Fruit fly (Drosophila melanogaster) whole organism, adult: ENCODE results near the gene Pburs.

Experiments used
- CG11617 ChIP-seq: fragments of 200-800 bp; sonication (Bioruptor generic); optimal IDR thresholded peaks from 2 replicates; lab custom pipeline; 2017; ENCODE audit warnings: mild to moderate bottlenecking, missing biosample characterization, missing genetic modification reagents, missing genetic modification characterization
- CG12768 ChIP-seq: fragments of 200-800 bp; sonication (Bioruptor generic); optimal IDR thresholded peaks from 2 replicates; lab custom pipeline; 2017; ENCODE audit warnings: missing biosample characterization, missing genetic modification characterization, mild to moderate bottlenecking, moderate library complexity, missing genetic modification reagents
- CG14711 ChIP-seq: fragments of 200-800 bp; sonication (Bioruptor generic); optimal IDR thresholded peaks from 2 replicates; lab custom pipeline; 2018; ENCODE audit warnings: missing biosample characterization, mild to moderate bottlenecking, missing genetic modification characterization, moderate library complexity
- CG1620 ChIP-seq: fragments of 200-800 bp; sonication (Bioruptor generic); optimal IDR thresholded peaks from 2 replicates; lab custom pipeline; 2016; ENCODE audit warnings: missing biosample characterization, missing genetic modification characterization
- CG33017 ChIP-seq: fragments of 200-800 bp; sonication (Bioruptor generic); optimal IDR thresholded peaks from 2 replicates; lab custom pipeline; 2018; ENCODE audit warnings: missing biosample characterization, mild to moderate bottlenecking, missing genetic modification characterization, moderate library complexity
- CG5204 ChIP-seq: fragments of 200-800 bp; sonication (Bioruptor generic); optimal IDR thresholded peaks from 2 replicates; lab custom pipeline; 2016; ENCODE audit warnings: missing biosample characterization, missing genetic modification characterization
- CG7045 ChIP-seq: fragments of 200-800 bp; sonication (Bioruptor generic); optimal IDR thresholded peaks from 2 replicates; lab custom pipeline; 2017; ENCODE audit warnings: missing biosample characterization, mild to moderate bottlenecking, missing genetic modification characterization
- CG7101 ChIP-seq: fragments of 200-800 bp; sonication (Bioruptor generic); optimal IDR thresholded peaks from 2 replicates; lab custom pipeline; 2018; ENCODE audit warnings: missing biosample characterization, mild to moderate bottlenecking, missing genetic modification characterization, moderate library complexity
- Clk ChIP-seq: fragments of 200-800 bp; sonication (Bioruptor generic); optimal IDR thresholded peaks from 2 replicates; lab custom pipeline; 2017; ENCODE audit warnings: missing biosample characterization, missing genetic modification characterization
- Crg-1 ChIP-seq: fragments of 200-800 bp; sonication (Bioruptor generic); optimal IDR thresholded peaks from 2 replicates; lab custom pipeline; 2016; ENCODE audit warnings: missing biosample characterization, missing genetic modification characterization
- Hr96 ChIP-seq: fragments of 200-800 bp; sonication (Bioruptor generic); optimal IDR thresholded peaks from 2 replicates; lab custom pipeline; 2016; ENCODE audit warnings: missing biosample characterization, missing genetic modification characterization
- Mnt ChIP-seq: fragments of 200-800 bp; sonication (Bioruptor generic); optimal IDR thresholded peaks from 2 replicates; lab custom pipeline; 2016; ENCODE audit warnings: missing biosample characterization, mild to moderate bottlenecking, missing genetic modification characterization
- bab1 ChIP-seq: fragments of 200-800 bp; sonication (Bioruptor generic); optimal IDR thresholded peaks from 3 replicates; lab custom pipeline; 2019; ENCODE audit warnings: missing biosample characterization, mild to moderate bottlenecking, missing genetic modification characterization, moderate library complexity
- cic ChIP-seq: fragments of 200-800 bp; sonication (Bioruptor generic); optimal IDR thresholded peaks from 2 replicates; lab custom pipeline; 2017; ENCODE audit warnings: missing biosample characterization, mild to moderate bottlenecking, missing genetic modification characterization, moderate library complexity
- cnc ChIP-seq, 2 experiments: fragments of >200 bp; optimal IDR thresholded peaks; 2 replicates each; lab custom pipeline; 2017
- kay ChIP-seq: fragments of 200-800 bp; sonication (Bioruptor generic); peaks from one replicate; lab custom pipeline; 2016; ENCODE audit warnings: missing biosample characterization, missing genetic modification characterization, borderline replicate concordance
- ovo ChIP-seq: fragments of 200-800 bp; sonication (Bioruptor generic); optimal IDR thresholded peaks from 2 replicates; lab custom pipeline; 2016; ENCODE audit warnings: missing biosample characterization, missing genetic modification characterization
- pad ChIP-seq: fragments of 200-800 bp; sonication (Bioruptor generic); optimal IDR thresholded peaks from 3 replicates; lab custom pipeline; 2017; ENCODE audit warnings: missing biosample characterization, missing genetic modification characterization, mild to moderate bottlenecking, moderate library complexity, missing genetic modification reagents
- tj ChIP-seq: fragments of 200-800 bp; sonication (Bioruptor generic); optimal IDR thresholded peaks from 3 replicates; lab custom pipeline; 2017; ENCODE audit warnings: missing biosample characterization, mild to moderate bottlenecking, missing genetic modification characterization, moderate library complexity
- toe ChIP-seq: fragments of 200-800 bp; sonication (Bioruptor generic); optimal IDR thresholded peaks from 2 replicates; lab custom pipeline; 2016; ENCODE audit warnings: missing biosample characterization, missing genetic modification characterization

Gene Pburs

dm6 chr2L:14417231-14417630 is at the start of gene Pburs:
Gene Pburs, minus strand, starts transcription at chr2L:14417331.
- TF ChIP-seq cic (GFP tag; lab: Kevin White, UChicago), result no peak

dm6 chr2L:14464974-14465373 is 47.8 kb upstream of the Pburs start:
- TF ChIP-seq CG7101 (no peak), cnc (optimal IDR thresholded peaks at IDR 0.05; lab: Kevin White, UChicago) (no peak), Clk (GFP tag; lab: Kevin White, UChicago) (no peak), kay (GFP tag; lab: Kevin White, UChicago) (no peak), Mnt (GFP tag; lab: Kevin White, UChicago) (no peak), CG33017 (tag; lab: Kevin White, UChicago) (no peak)

dm6 chr2L:14464328-14464727 is 47.2 kb upstream of the Pburs start:
- TF ChIP-seq toe (GFP tag; lab: Kevin White, UChicago), result no peak
- no peak for TF ChIP-seq ovo (GFP tag; lab: Kevin White, UChicago)
- TF ChIP-seq Mnt (GFP tag; lab: Kevin White, UChicago), result no peak
- TF ChIP-seq Clk (GFP tag; lab: Kevin White, UChicago), result no peak
- TF ChIP-seq CG14711 (tag; lab: Kevin White, UChicago), result no peak
- TF ChIP-seq bab1 (GFP tag; lab: Kevin White, UChicago), result no peak
- TF ChIP-seq Crg-1 (GFP tag; lab: Kevin White, UChicago), result no peak
- TF ChIP-seq Hr96, result no peak
- no peak for TF ChIP-seq CG11617
- no peak for TF ChIP-seq cnc (optimal IDR thresholded peaks at IDR 0.05; lab: Kevin White, UChicago)

- TF ChIP-seq ovo (GFP tag; lab: Kevin White, UChicago) (no peak), cic (GFP tag; lab: Kevin White, UChicago) (no peak), Hr96 (no peak), bab1 (GFP tag; lab: Kevin White, UChicago) (no peak), CG33017 (tag; lab: Kevin White, UChicago) (no peak), CG5204 (GFP tag; lab: Kevin White, UChicago) (no peak), CG7045 (GFP tag; lab: Kevin White, UChicago) (no peak), CG7101 (no peak), CG12768 (GFP tag; lab: Kevin White, UChicago) (no peak), CG1620 (no peak), Crg-1 (GFP tag; lab: Kevin White, UChicago) (no peak), Mnt (GFP tag; lab: Kevin White, UChicago) (no peak), CG11617 (no peak), cnc (optimal IDR thresholded peaks at IDR 0.05; lab: Kevin White, UChicago) (no peak), kay (GFP tag; lab: Kevin White, UChicago) (no peak), pad (GFP tag; lab: Kevin White, UChicago) (no peak), tj (no peak)
Measured at dm6 chr2L:14462644-14463394, 45.7 kb upstream of the Pburs start.

- no peak for TF ChIP-seq CG7101
- TF ChIP-seq Clk (GFP tag; lab: Kevin White, UChicago), result no peak
- TF ChIP-seq CG11617, result no peak
- TF ChIP-seq cnc (optimal IDR thresholded peaks at IDR 0.05; lab: Kevin White, UChicago), result no peak
- TF ChIP-seq Hr96, result no peak
- TF ChIP-seq CG7045 (GFP tag; lab: Kevin White, UChicago), result no peak
- no peak for TF ChIP-seq ovo (GFP tag; lab: Kevin White, UChicago)
- TF ChIP-seq CG5204 (GFP tag; lab: Kevin White, UChicago), result no peak
- TF ChIP-seq Mnt (GFP tag; lab: Kevin White, UChicago), result no peak
Measured at dm6 chr2L:14461066-14461465, 43.9 kb upstream of the Pburs start.

- no peak for TF ChIP-seq CG14711 (tag; lab: Kevin White, UChicago)
- no peak for TF ChIP-seq CG11617
- no peak for TF ChIP-seq cnc (optimal IDR thresholded peaks at IDR 0.05; lab: Kevin White, UChicago)
- no peak for TF ChIP-seq bab1 (GFP tag; lab: Kevin White, UChicago)
- TF ChIP-seq CG33017 (tag; lab: Kevin White, UChicago), result no peak
Measured at dm6 chr2L:14460029-14460363, 42.9 kb upstream of the Pburs start.

dm6 chr2L:14459360-14460028 is 42.4 kb upstream of the Pburs start:
- TF ChIP-seq CG11617 (no peak), kay (GFP tag; lab: Kevin White, UChicago) (no peak), toe (GFP tag; lab: Kevin White, UChicago) (no peak), tj (no peak), bab1 (GFP tag; lab: Kevin White, UChicago) (no peak), CG33017 (tag; lab: Kevin White, UChicago) (no peak), pad (GFP tag; lab: Kevin White, UChicago) (no peak), cic (GFP tag; lab: Kevin White, UChicago) (no peak), CG7045 (GFP tag; lab: Kevin White, UChicago) (no peak)
